Fruit fly (Drosophila melanogaster): ENCODE results near the gene CG10918.

DNA sequence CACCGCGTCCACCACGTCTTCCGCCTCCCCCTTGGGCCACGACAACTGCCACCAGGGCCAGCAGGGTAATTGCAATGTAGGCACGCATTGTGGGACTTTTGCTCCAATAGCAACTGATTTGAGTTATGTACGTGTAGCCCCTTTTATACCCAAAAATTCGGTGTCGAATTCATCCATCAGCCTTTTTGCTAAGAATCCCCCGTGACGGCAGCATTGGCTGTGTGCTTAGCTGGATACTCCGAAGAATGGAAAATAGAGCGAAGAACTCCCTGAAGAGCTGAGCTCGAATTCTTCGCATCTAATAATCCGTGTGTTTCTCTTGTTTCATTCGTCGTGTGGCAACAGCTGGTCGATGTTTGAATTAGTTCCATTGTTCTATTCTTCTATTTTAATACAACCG lies at the start of gene CG10918:
- TF ChIP-seq sr (GFP tag; IDR thresholded peaks at IDR 0.05) = no peak
- TF ChIP-seq Asciz (GFP tag; optimal IDR thresholded peaks at IDR 0.05) = no peak
- TF ChIP-seq run (tag; optimal IDR thresholded peaks at IDR 0.05) = no peak
- TF ChIP-seq ewg (GFP tag; optimal IDR thresholded peaks at IDR 0.05) = no peak
- TF ChIP-seq CG12769 (tag; optimal IDR thresholded peaks at IDR 0.05) = no peak
- TF ChIP-seq CG8388 (GFP tag; optimal IDR thresholded peaks at IDR 0.05) = no peak
- no peak for TF ChIP-seq CG11085 (GFP tag; IDR thresholded peaks at IDR 0.05)
- TF ChIP-seq Opbp (GFP tag; IDR thresholded peaks at IDR 0.05; ENCODE audit: partially characterized antibody) = no peak
- no peak for TF ChIP-seq Kr (GFP tag; optimal IDR thresholded peaks at IDR 0.05)
